Fruit fly (Drosophila melanogaster): ENCODE data around the gene wake.

Gene wake

dm6 chr3R:22673528-22673959, 33.9 kb downstream of the wake start:
- TF ChIP-seq psq (optimal IDR thresholded peaks at IDR 0.05) = no peak
- TF ChIP-seq ttk (optimal IDR thresholded peaks at IDR 0.05) = no peak
- no peak for TF ChIP-seq Sin3A (optimal IDR thresholded peaks at IDR 0.05)
- TF ChIP-seq insv (optimal IDR thresholded peaks at IDR 0.05) = no peak
- TF ChIP-seq h (optimal IDR thresholded peaks at IDR 0.05) = no peak
- no peak for TF ChIP-seq Myc (optimal IDR thresholded peaks at IDR 0.05)

DNA sequence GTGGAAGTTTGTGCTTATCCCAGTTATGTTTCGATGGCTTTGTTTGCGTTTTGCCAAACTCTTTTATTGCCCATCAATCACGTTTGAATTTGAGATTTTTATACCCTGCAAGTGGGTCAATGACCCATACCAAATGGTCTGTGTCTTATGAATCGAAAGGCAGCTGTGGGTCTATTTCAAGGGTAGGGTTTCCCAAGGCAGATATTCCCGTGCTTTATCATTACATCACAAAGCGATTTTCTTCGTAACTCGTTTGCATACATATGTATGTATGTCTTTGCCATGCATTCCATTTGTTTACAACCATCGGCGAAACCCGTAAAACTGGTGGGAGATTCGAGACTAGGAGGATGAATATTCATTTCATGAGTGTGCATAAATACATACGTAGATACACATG, 35.8 kb downstream of the wake start:
- TF ChIP-seq ttk (optimal IDR thresholded peaks at IDR 0.05) (no peak), h (optimal IDR thresholded peaks at IDR 0.05) (no peak), Sin3A (optimal IDR thresholded peaks at IDR 0.05) (no peak), insv (optimal IDR thresholded peaks at IDR 0.05) (no peak), psq (optimal IDR thresholded peaks at IDR 0.05) (no peak), Myc (optimal IDR thresholded peaks at IDR 0.05) (no peak)

DNA sequence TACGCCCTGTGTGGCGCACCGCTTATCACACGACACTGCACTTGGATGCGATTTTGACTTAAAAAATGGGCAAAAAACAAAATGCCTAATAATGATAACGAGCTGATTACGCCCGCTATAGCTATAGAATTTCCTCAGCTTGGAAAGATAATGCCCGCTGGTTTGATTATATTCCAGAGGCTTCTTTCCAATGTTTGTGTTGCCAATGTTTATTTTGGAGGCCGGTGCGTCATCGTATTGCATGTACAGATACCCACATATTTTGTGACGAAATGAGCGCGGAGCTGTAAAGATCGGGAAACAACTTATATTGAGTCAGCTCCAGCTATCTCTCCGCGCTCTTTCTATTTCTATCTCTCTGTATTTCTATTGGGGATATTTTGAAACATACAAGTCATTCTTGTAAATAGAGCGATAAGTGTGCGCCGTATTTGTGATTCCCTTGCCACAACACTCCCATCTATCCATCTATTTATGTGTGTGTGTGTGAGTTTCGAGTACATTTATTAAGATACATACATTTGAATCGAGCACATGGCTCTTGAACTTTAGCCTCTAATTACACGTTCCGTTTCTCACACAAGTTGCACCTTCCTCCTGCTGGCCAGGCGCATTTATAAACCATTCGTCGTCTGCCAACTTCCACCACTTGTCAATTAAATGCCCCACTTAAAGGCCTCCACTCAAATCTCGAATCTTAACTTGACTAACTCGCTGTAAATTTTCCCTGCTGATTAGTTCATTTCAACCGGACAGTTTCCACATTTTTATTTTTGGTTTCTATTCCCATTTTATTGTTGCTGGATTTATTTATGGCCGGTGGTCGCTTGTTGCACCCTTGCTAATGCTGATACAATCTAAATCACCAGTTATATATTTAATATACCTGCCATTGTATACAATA, 44.7 kb downstream of the wake start:
- no peak for TF ChIP-seq ttk (optimal IDR thresholded peaks at IDR 0.05)
- no peak for TF ChIP-seq psq (optimal IDR thresholded peaks at IDR 0.05)
- TF ChIP-seq Myc (optimal IDR thresholded peaks at IDR 0.05) = no peak
- no peak for TF ChIP-seq Sin3A (optimal IDR thresholded peaks at IDR 0.05)
- TF ChIP-seq h (optimal IDR thresholded peaks at IDR 0.05) = no peak
- no peak for TF ChIP-seq insv (optimal IDR thresholded peaks at IDR 0.05)

- TF ChIP-seq Myc (optimal IDR thresholded peaks at IDR 0.05) (no peak), h (optimal IDR thresholded peaks at IDR 0.05) (no peak), psq (optimal IDR thresholded peaks at IDR 0.05) (no peak), Sin3A (optimal IDR thresholded peaks at IDR 0.05) (no peak), ttk (optimal IDR thresholded peaks at IDR 0.05) (no peak), insv (optimal IDR thresholded peaks at IDR 0.05) (no peak)
These were observed 45.3 kb downstream of the wake start for dm6 chr3R:22684948-22685253.

dm6 chr3R:22686336-22686874, 46.8 kb downstream of the wake start, which contains the start of the genes Gclm and CG17625:
TSS of gene Gclm (minus strand) at chr3R:22686510.
TSS of gene CG17625 (plus strand) at chr3R:22686849.
- TF ChIP-seq Myc (optimal IDR thresholded peaks at IDR 0.05) = no peak
- no peak for TF ChIP-seq ttk (optimal IDR thresholded peaks at IDR 0.05)
- TF ChIP-seq psq (optimal IDR thresholded peaks at IDR 0.05) = no peak
- no peak for TF ChIP-seq h (optimal IDR thresholded peaks at IDR 0.05)
- TF ChIP-seq insv (optimal IDR thresholded peaks at IDR 0.05) = no peak
- no peak for TF ChIP-seq Sin3A (optimal IDR thresholded peaks at IDR 0.05)

dm6 chr3R:22690311-22690710, 50.7 kb downstream of the wake start, which contains the start of the genes wfs1 and Nup133:
TSS of gene wfs1 (minus strand) at chr3R:22690380.
TSS of gene Nup133 (plus strand) at chr3R:22690607.
- no peak for TF ChIP-seq h (optimal IDR thresholded peaks at IDR 0.05)
- no peak for TF ChIP-seq insv (optimal IDR thresholded peaks at IDR 0.05)
- no peak for TF ChIP-seq Myc (optimal IDR thresholded peaks at IDR 0.05)
- TF ChIP-seq Sin3A (optimal IDR thresholded peaks at IDR 0.05) = no peak
- no peak for TF ChIP-seq psq (optimal IDR thresholded peaks at IDR 0.05)
- no peak for TF ChIP-seq ttk (optimal IDR thresholded peaks at IDR 0.05)

- TF ChIP-seq Sin3A (optimal IDR thresholded peaks at IDR 0.05) = no peak
- TF ChIP-seq Myc (optimal IDR thresholded peaks at IDR 0.05) = no peak
- TF ChIP-seq ttk (optimal IDR thresholded peaks at IDR 0.05) = no peak
- TF ChIP-seq insv (optimal IDR thresholded peaks at IDR 0.05) = no peak
- no peak for TF ChIP-seq h (optimal IDR thresholded peaks at IDR 0.05)
- TF ChIP-seq psq (optimal IDR thresholded peaks at IDR 0.05) = no peak
These were observed 55.1 kb downstream of the wake start, which contains the start of gene cd for dm6 chr3R:22694659-22695058. TSS of gene cd (plus strand) at chr3R:22694959.

dm6 chr3R:22698208-22698607, 58.6 kb downstream of the wake start, which contains the start of gene Cyp6d4:
TSS of gene Cyp6d4 (plus strand) at chr3R:22698319.
- TF ChIP-seq Sin3A (optimal IDR thresholded peaks at IDR 0.05) (no peak), insv (optimal IDR thresholded peaks at IDR 0.05) (no peak), ttk (optimal IDR thresholded peaks at IDR 0.05) (no peak), h (optimal IDR thresholded peaks at IDR 0.05) (no peak), Myc (optimal IDR thresholded peaks at IDR 0.05) (no peak), psq (optimal IDR thresholded peaks at IDR 0.05) (no peak)

- no peak for TF ChIP-seq Myc (optimal IDR thresholded peaks at IDR 0.05)
- TF ChIP-seq ttk (optimal IDR thresholded peaks at IDR 0.05) = no peak
- no peak for TF ChIP-seq Sin3A (optimal IDR thresholded peaks at IDR 0.05)
- no peak for TF ChIP-seq h (optimal IDR thresholded peaks at IDR 0.05)
- no peak for TF ChIP-seq psq (optimal IDR thresholded peaks at IDR 0.05)
- TF ChIP-seq insv (optimal IDR thresholded peaks at IDR 0.05) = no peak
These were observed 62.2 kb downstream of the wake start, which contains the start of the genes CG6972 and CCAP for dm6 chr3R:22701793-22702192. TSS of gene CG6972 (plus strand) at chr3R:22702007. TSS of gene CCAP (minus strand) at chr3R:22702084.

dm6 chr3R:22707178-22707577, 67.6 kb downstream of the wake start, which contains the start of gene CG13842:
TSS of gene CG13842 (minus strand) at chr3R:22707278.
- TF ChIP-seq Myc (optimal IDR thresholded peaks at IDR 0.05) = no peak
- no peak for TF ChIP-seq Sin3A (optimal IDR thresholded peaks at IDR 0.05)
- TF ChIP-seq ttk (optimal IDR thresholded peaks at IDR 0.05) = no peak
- no peak for TF ChIP-seq psq (optimal IDR thresholded peaks at IDR 0.05)
- no peak for TF ChIP-seq insv (optimal IDR thresholded peaks at IDR 0.05)
- TF ChIP-seq h (optimal IDR thresholded peaks at IDR 0.05) = no peak

DNA sequence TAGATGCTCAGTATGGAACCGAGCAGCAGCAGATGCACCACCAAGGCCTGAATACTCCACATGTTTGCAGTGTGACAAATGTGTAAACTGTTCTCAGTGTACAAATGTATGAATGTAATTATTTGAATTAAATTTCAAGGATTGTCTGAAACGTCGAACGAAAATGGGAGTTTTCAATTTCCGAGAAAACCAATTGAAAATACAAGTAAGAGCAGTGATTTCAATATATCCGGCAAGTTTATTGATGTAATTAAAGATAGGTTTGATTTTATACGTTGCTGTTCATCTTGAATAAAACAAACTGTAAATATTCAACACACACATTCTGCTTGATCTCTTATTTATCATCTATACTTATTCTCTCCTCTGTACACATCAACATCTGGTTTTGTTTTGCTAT, 71.1 kb downstream of the wake start, which contains the start of gene CG4907:
TSS of gene CG4907 (minus strand) at position 101 of the 400 bp plus-strand sequence.
- TF ChIP-seq ttk (optimal IDR thresholded peaks at IDR 0.05) = no peak
- no peak for TF ChIP-seq psq (optimal IDR thresholded peaks at IDR 0.05)
- TF ChIP-seq insv (optimal IDR thresholded peaks at IDR 0.05) = no peak
- no peak for TF ChIP-seq h (optimal IDR thresholded peaks at IDR 0.05)

dm6 chr3R:22717863-22718262, 78.3 kb downstream of the wake start:
- TF ChIP-seq Myc (optimal IDR thresholded peaks at IDR 0.05) (no peak), insv (optimal IDR thresholded peaks at IDR 0.05) (no peak), Sin3A (optimal IDR thresholded peaks at IDR 0.05) (no peak), ttk (optimal IDR thresholded peaks at IDR 0.05) (no peak), h (optimal IDR thresholded peaks at IDR 0.05) (no peak), psq (optimal IDR thresholded peaks at IDR 0.05) (no peak)

Measured in Kc167 (cell line).